Fruit fly (Drosophila melanogaster): ENCODE results near the gene crn.
A peak's percentile ranks its signal among the peaks of the same experiment; 100 is the strongest.

Gene crn

DNA sequence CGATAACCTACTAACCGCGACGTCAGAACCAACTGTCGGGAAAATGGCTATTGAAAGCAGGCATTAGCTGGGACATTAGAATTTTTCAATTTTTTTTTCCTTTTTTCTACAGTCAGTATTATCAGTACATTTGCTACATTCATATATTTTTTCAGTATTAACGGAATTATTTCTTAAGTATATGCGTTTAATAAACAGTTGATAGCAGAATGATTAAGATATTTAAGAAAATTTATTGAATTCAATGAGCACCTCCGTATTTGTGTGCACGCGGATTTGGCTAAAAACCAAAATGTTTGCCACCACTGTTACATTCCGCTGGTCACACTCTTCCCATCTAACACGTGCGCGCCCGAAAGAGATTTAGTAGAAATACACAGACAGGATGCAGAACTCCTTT is 12.7 kb upstream of the crn start, which contains the start of the genes temp and CG3071 (continued):
- TF ChIP-seq CG5245 (GFP tag; optimal IDR thresholded peaks at IDR 0.05), result no peak
- TF ChIP-seq vfl (GFP tag; optimal IDR thresholded peaks at IDR 0.05), result peak; percentile 54
- no peak for TF ChIP-seq CG3726 (GFP tag; IDR thresholded peaks at IDR 0.05)
- no peak for TF ChIP-seq schlank (tag; optimal IDR thresholded peaks at IDR 0.05)
- TF ChIP-seq luna (GFP tag; optimal IDR thresholded peaks at IDR 0.05), result no peak
- TF ChIP-seq YL-1 (GFP tag; optimal IDR thresholded peaks at IDR 0.05), result peak; percentile 79
- TF ChIP-seq CG10565 (GFP tag; optimal IDR thresholded peaks at IDR 0.05), result no peak
- TF ChIP-seq lab (GFP tag; optimal IDR thresholded peaks at IDR 0.05), result peak; percentile 73
- TF ChIP-seq slou (GFP tag; optimal IDR thresholded peaks at IDR 0.05), result peak; percentile 48
- peak; percentile 36 for TF ChIP-seq CG11723 (GFP tag; optimal IDR thresholded peaks at IDR 0.05)
- no peak for TF ChIP-seq corto (GFP tag; optimal IDR thresholded peaks at IDR 0.05)
- TF ChIP-seq CG6813 (GFP tag; optimal IDR thresholded peaks at IDR 0.05), result no peak
- TF ChIP-seq CG14050 (GFP tag; IDR thresholded peaks at IDR 0.05), result no peak
- TF ChIP-seq crol (GFP tag; IDR thresholded peaks at IDR 0.05), result no peak
- no peak for TF ChIP-seq fd102C (GFP tag; optimal IDR thresholded peaks at IDR 0.05)
- no peak for TF ChIP-seq CG43689 (GFP tag; IDR thresholded peaks at IDR 0.05)
- TF ChIP-seq CG6765 (GFP tag; optimal IDR thresholded peaks at IDR 0.05), result no peak
- peak; percentile 46 for TF ChIP-seq CG4617 (GFP tag; optimal IDR thresholded peaks at IDR 0.05; ENCODE audit: borderline replicate concordance)
- no peak for TF ChIP-seq cato (GFP tag; optimal IDR thresholded peaks at IDR 0.05; ENCODE audit: borderline replicate concordance)
- peak; percentile 70 for TF ChIP-seq lilli (GFP tag; optimal IDR thresholded peaks at IDR 0.05)
- peak; percentile 64 for TF ChIP-seq CG17186 (GFP tag; optimal IDR thresholded peaks at IDR 0.05)
- peak; percentile 5 for TF ChIP-seq Spps (tag; optimal IDR thresholded peaks at IDR 0.05)
- TF ChIP-seq ken (GFP tag; IDR thresholded peaks at IDR 0.05), result no peak; the same call in 2 of the 3 replicates
- TF ChIP-seq CG11398 (GFP tag; optimal IDR thresholded peaks at IDR 0.05), result no peak
- no peak for TF ChIP-seq Optix (GFP tag; IDR thresholded peaks at IDR 0.05)
- no peak for TF ChIP-seq gce (GFP tag; IDR thresholded peaks at IDR 0.05)
- peak; percentile 48 for TF ChIP-seq Elba2 (GFP tag; optimal IDR thresholded peaks at IDR 0.05)
- TF ChIP-seq CG14710 (tag; optimal IDR thresholded peaks at IDR 0.05), result peak; percentile 75
- TF ChIP-seq Ada2b (GFP tag; IDR thresholded peaks at IDR 0.05), result no peak
- TF ChIP-seq maf-S (GFP tag; optimal IDR thresholded peaks at IDR 0.05), result peak; percentile 70
- TF ChIP-seq hth (optimal IDR thresholded peaks at IDR 0.05), result no peak
- TF ChIP-seq ase (GFP tag; IDR thresholded peaks at IDR 0.05), result no peak
- TF ChIP-seq CG10209 (GFP tag; optimal IDR thresholded peaks at IDR 0.05), result peak; percentile 42
- no peak for TF ChIP-seq CG7745 (tag; optimal IDR thresholded peaks at IDR 0.05)
- TF ChIP-seq tup (GFP tag; optimal IDR thresholded peaks at IDR 0.05), result no peak
- peak; percentile 20 for TF ChIP-seq trh (GFP tag; optimal IDR thresholded peaks at IDR 0.05)
- TF ChIP-seq D19A (tag; optimal IDR thresholded peaks at IDR 0.05), result peak; percentile 19
- TF ChIP-seq Hr51 (GFP tag; optimal IDR thresholded peaks at IDR 0.05), result peak; percentile 60 to 62
- no peak for TF ChIP-seq scrt (GFP tag; optimal IDR thresholded peaks at IDR 0.05)
- TF ChIP-seq abd-A (tag; optimal IDR thresholded peaks at IDR 0.05), result no peak
- peak in 1 of 2 experiments; percentile 40 for TF ChIP-seq bsh (GFP tag; optimal IDR thresholded peaks at IDR 0.05)
- no peak for TF ChIP-seq chinmo (GFP tag; IDR thresholded peaks at IDR 0.05; ENCODE audit: partially characterized antibody)
- TF ChIP-seq wor (GFP tag; IDR thresholded peaks at IDR 0.05), result no peak
- no peak for TF ChIP-seq dmrt99B (tag; optimal IDR thresholded peaks at IDR 0.05)
- TF ChIP-seq ro (GFP tag; IDR thresholded peaks at IDR 0.05), result no peak
- TF ChIP-seq CG10462 (GFP tag; optimal IDR thresholded peaks at IDR 0.05), result no peak
- no peak for TF ChIP-seq org-1 (GFP tag; optimal IDR thresholded peaks at IDR 0.05)
- TF ChIP-seq Dek (tag; optimal IDR thresholded peaks at IDR 0.05), result peak; percentile 66
- TF ChIP-seq danr (GFP tag; IDR thresholded peaks at IDR 0.05), result no peak
- TF ChIP-seq sna (GFP tag; IDR thresholded peaks at IDR 0.05; ENCODE audit: partially characterized antibody), result no peak
- TF ChIP-seq tio (GFP tag; optimal IDR thresholded peaks at IDR 0.05), result no peak
